Worm (Caenorhabditis elegans) whole organism, young adult: ENCODE measurements around the gene tpst-1.

Source experiments
- F23B12.7 ChIP-seq: sonication (generic microtip); optimal IDR thresholded peaks from 2 replicates; lab custom pipeline; 2017; ENCODE audit warnings: missing genetic modification characterization, mild to moderate bottlenecking, missing compliant biosample characterization, antibody characterized with exemption, moderate library complexity; ENCODE audit not compliant: insufficient read depth
- ama-1 ChIP-seq, 3 experiments: fragments of 150-350 bp in 1 of 3; sonication (generic microtip) in 2 of 3; optimal IDR thresholded peaks; 2 replicates each; lab custom pipeline; 2014 to 2018; ENCODE audit warnings: missing biosample characterization in 2 of 3, missing genetic modification characterization in 2 of 3, missing genetic modification reagents in 2 of 3
- ccch-3 ChIP-seq: fragments of 200-800 bp; sonication (Bioruptor generic); optimal IDR thresholded peaks from 2 replicates; lab custom pipeline; 2018; ENCODE audit warnings: mild to moderate bottlenecking, missing genetic modification characterization, missing compliant biosample characterization
- ceh-91 ChIP-seq: fragments of 200-800 bp; sonication (Bioruptor generic); IDR thresholded peaks from 2 replicates; pipeline ENCODE4 v1.3.6; 2022; ENCODE audit warnings: missing genetic modification reagents, missing genetic modification characterization, missing compliant biosample characterization
- egrh-3 ChIP-seq: fragments of 200-800 bp; sonication (Bioruptor generic); IDR thresholded peaks from 2 replicates; pipeline ENCODE4 v1.3.6; 2022; ENCODE audit warnings: missing genetic modification reagents, missing genetic modification characterization, missing compliant biosample characterization
- hmg-20 ChIP-seq: fragments of 200-800 bp; sonication (Bioruptor generic); IDR thresholded peaks from 2 replicates; pipeline ENCODE4 v1.3.6; 2022; ENCODE audit warnings: missing genetic modification reagents, missing genetic modification characterization, missing compliant biosample characterization
- let-607 ChIP-seq, 2 experiments: fragments of 200-800 bp in 1 of 2; sonication (Bioruptor generic) in 1 of 2; sonication (generic microtip) in 1 of 2; optimal IDR thresholded peaks; 2 replicates each; lab custom pipeline; 2016 to 2018; ENCODE audit warnings: mild to moderate bottlenecking in 2 of 2, missing compliant biosample characterization in 2 of 2, missing genetic modification characterization in 2 of 2, moderate library complexity in 2 of 2, missing genotype in 1 of 2
- lsy-27 ChIP-seq: sonication (generic microtip); optimal IDR thresholded peaks from 2 replicates; lab custom pipeline; 2017; ENCODE audit warnings: missing genetic modification characterization, mild to moderate bottlenecking, missing compliant biosample characterization, antibody characterized with exemption, missing genotype, borderline replicate concordance; ENCODE audit not compliant: insufficient read depth
- madf-10 ChIP-seq: sonication (generic microtip); optimal IDR thresholded peaks from 2 replicates; lab custom pipeline; 2016; ENCODE audit warnings: mild to moderate bottlenecking, missing genetic modification characterization, missing compliant biosample characterization
- pbrm-1 ChIP-seq: fragments of 200-800 bp; sonication (Bioruptor generic); IDR thresholded peaks from 2 replicates; pipeline ENCODE4 v1.3.6; 2022; ENCODE audit warnings: missing genetic modification reagents, missing genetic modification characterization, missing compliant biosample characterization

DNA sequence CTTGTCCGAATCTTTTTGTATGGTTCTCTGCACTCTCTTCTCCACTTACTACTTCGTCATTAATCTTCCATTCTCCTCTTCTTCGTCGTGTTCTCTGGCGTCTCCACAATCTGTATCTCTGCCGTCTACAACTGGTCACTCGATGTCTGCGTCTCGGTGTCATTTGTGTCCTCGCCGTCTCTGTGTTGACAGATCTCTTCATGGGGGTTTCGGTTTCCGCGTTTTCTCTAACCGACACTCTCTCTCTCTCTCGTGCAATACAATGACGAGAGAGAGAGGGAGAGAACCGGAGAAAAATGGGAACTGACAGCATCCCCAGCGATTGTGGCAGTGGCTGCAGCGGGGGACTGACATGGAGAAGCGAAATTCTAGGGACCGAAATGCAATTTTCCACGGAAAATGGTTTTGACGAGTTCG lies 49.6 kb downstream of the tpst-1 start:
- TF ChIP-seq ceh-91, result no peak
- TF ChIP-seq lsy-27 (tag; lab: Kevin White, UChicago), result no peak
- TF ChIP-seq hmg-20, result 0 out of 2 replicates have a peak, but pooled peaks have one; percentile 49
- TF ChIP-seq let-607 (tag; optimal IDR thresholded peaks at IDR 0.05; lab: Kevin White, UChicago), result peak; percentile 74 to 92
- TF ChIP-seq madf-10 (tag; lab: Kevin White, UChicago), result peak; percentile 94
- TF ChIP-seq egrh-3, result peak; percentile 71
- TF ChIP-seq pbrm-1 (GFP tag; lab: Robert Waterston, UW), result peak; percentile 94
- no peak for TF ChIP-seq ama-1 (optimal IDR thresholded peaks at IDR 0.05; lab: Kevin White, UChicago)
- TF ChIP-seq ama-1 (GFP tag; optimal IDR thresholded peaks at IDR 0.05; lab: Kevin White, UChicago), result no peak
- no peak for TF ChIP-seq F23B12.7 (tag; lab: Kevin White, UChicago)
- TF ChIP-seq ccch-3 (GFP tag; lab: Kevin White, UChicago), result no peak
